Worm (Caenorhabditis elegans): ENCODE data around the gene Y75B8A.32.

The Y75B8A.32 gene

ce11 chrIII:12399709-12400108 lies 41.3 kb upstream of the Y75B8A.32 start (continued):
- TF ChIP-seq ztf-3 (GFP tag; optimal IDR thresholded peaks at IDR 0.05) (no peak), ets-4 (GFP tag; optimal IDR thresholded peaks at IDR 0.05) (no peak), ceh-100 (GFP tag; IDR thresholded peaks at IDR 0.05) (no peak), F37B4.10 (GFP tag; IDR thresholded peaks at IDR 0.05) (no peak), B0019.2 (GFP tag; conservative IDR thresholded peaks at IDR 0.05) (no peak), bed-1 (GFP tag; IDR thresholded peaks at IDR 0.05) (no peak), lsl-1 (GFP tag; optimal IDR thresholded peaks at IDR 0.05) (peak; percentile 41), repo-1 (tag; optimal IDR thresholded peaks at IDR 0.05) (peak; percentile 11), B0336.3 (GFP tag; IDR thresholded peaks at IDR 0.05) (no peak), sdz-38 (tag; optimal IDR thresholded peaks at IDR 0.05) (no peak), nfya-1 (tag; optimal IDR thresholded peaks at IDR 0.05; ENCODE audit: borderline replicate concordance, insufficient read depth) (no peak), snpc-3.4 (tag; optimal IDR thresholded peaks at IDR 0.05) (no peak), F57C9.4 (tag; optimal IDR thresholded peaks at IDR 0.05) (no peak), zfh-2 (GFP tag; conservative IDR thresholded peaks at IDR 0.05) (no peak), F49E8.2 (tag; optimal IDR thresholded peaks at IDR 0.05; ENCODE audit: insufficient read depth) (no peak), hmg-20 (GFP tag; IDR thresholded peaks at IDR 0.05) (peak; percentile 50; the same call in 1 of the 2 replicates), ztf-25 (GFP tag; IDR thresholded peaks at IDR 0.05) (no peak), ama-1 (optimal IDR thresholded peaks at IDR 0.05) (no peak), ama-1 (GFP tag; optimal IDR thresholded peaks at IDR 0.05) (no peak), T26A5.8 (tag; optimal IDR thresholded peaks at IDR 0.05) (no peak), snpc-4 (GFP tag; optimal IDR thresholded peaks at IDR 0.05) (peak; percentile 31), snpc-4 (tag; optimal IDR thresholded peaks at IDR 0.05) (peak in 1 of 4 experiments; percentile 5), lsy-27 (tag; optimal IDR thresholded peaks at IDR 0.05; ENCODE audit: borderline replicate concordance, insufficient read depth) (no peak), ztf-22 (GFP tag; optimal IDR thresholded peaks at IDR 0.05) (no peak), atf-7 (tag; optimal IDR thresholded peaks at IDR 0.05) (no peak), rec-8 (tag; optimal IDR thresholded peaks at IDR 0.05) (peak in 1 of 2 experiments; percentile 27), tbx-9 (tag; optimal IDR thresholded peaks at IDR 0.05; ENCODE audit: borderline replicate concordance) (no peak), C17E4.6 (GFP tag; IDR thresholded peaks at IDR 0.05) (0 out of 2 replicates have a peak, but pooled peaks have one; percentile 25), Y79H2A.3 (GFP tag; conservative IDR thresholded peaks at IDR 0.05) (0 out of 2 replicates have a peak, but pooled peaks have one; percentile 18), dox-1 (GFP tag; IDR thresholded peaks at IDR 0.05) (peak; percentile 54), nfya-2 (GFP tag; IDR thresholded peaks at IDR 0.05) (no peak), Y53G8AR.9 (GFP tag; conservative IDR thresholded peaks at IDR 0.05) (no peak), dpl-1 (GFP tag; optimal IDR thresholded peaks at IDR 0.05) (no peak), Y95B8A.8 (GFP tag; IDR thresholded peaks at IDR 0.05) (no peak), dpff-1 (tag; optimal IDR thresholded peaks at IDR 0.05) (no peak), T07F8.4 (tag; optimal IDR thresholded peaks at IDR 0.05) (peak; percentile 11), rpc-1 (optimal IDR thresholded peaks at IDR 0.05) (peak; percentile 67), rpc-1 (tag; optimal IDR thresholded peaks at IDR 0.05) (peak; percentile 79), let-526 (GFP tag; IDR thresholded peaks at IDR 0.05) (no peak), F22D6.2 (tag; optimal IDR thresholded peaks at IDR 0.05) (no peak), fkh-3 (tag; optimal IDR thresholded peaks at IDR 0.05) (no peak), lin-26 (GFP tag; IDR thresholded peaks at IDR 0.05) (peak; percentile 87), nfyb-1 (GFP tag; IDR thresholded peaks at IDR 0.05) (peak; percentile 44; the same call in 1 of the 2 replicates), C06A6.2 (GFP tag; conservative IDR thresholded peaks at IDR 0.05) (0 out of 2 replicates have a peak, but pooled peaks have one; percentile 18), madf-10 (tag; optimal IDR thresholded peaks at IDR 0.05) (no peak), B0035.1 (tag; optimal IDR thresholded peaks at IDR 0.05) (no peak), pbrm-1 (GFP tag; IDR thresholded peaks at IDR 0.05) (no peak), ceh-40 (GFP tag; IDR thresholded peaks at IDR 0.05) (no peak), ztf-26 (tag; optimal IDR thresholded peaks at IDR 0.05) (peak; percentile 10), mcd-1 (GFP tag; IDR thresholded peaks at IDR 0.05) (peak; percentile 45)
